Fruit fly (Drosophila melanogaster) whole organism, wandering third instar larva: Measurements from ENCODE around the gene CG31922.

Experiments
- CG32264 ChIP-seq: fragments of 200-800 bp; sonication (Bioruptor generic); optimal IDR thresholded peaks from 2 replicates; lab custom pipeline; 2016; ENCODE audit warnings: missing biosample characterization, missing genetic modification characterization
- CG9705 ChIP-seq: fragments of 200-800 bp; sonication (Bioruptor generic); optimal IDR thresholded peaks from 2 replicates; lab custom pipeline; 2018; ENCODE audit warnings: missing biosample characterization, mild to moderate bottlenecking, missing genetic modification characterization
- CrebA ChIP-seq: fragments of 200-800 bp; sonication (Bioruptor generic); optimal IDR thresholded peaks from 2 replicates; lab custom pipeline; 2016; ENCODE audit warnings: missing biosample characterization, mild to moderate bottlenecking, missing genetic modification characterization, borderline replicate concordance
- Dfd ChIP-seq: fragments of >200 bp; optimal IDR thresholded peaks from 2 replicates; lab custom pipeline; 2017; ENCODE audit warnings: missing biosample characterization, missing genetic modification characterization
- Dif ChIP-seq: fragments of 200-275, 200-300 bp; sonication (Bioruptor generic); optimal IDR thresholded peaks from 2 replicates; lab custom pipeline; 2018; ENCODE audit warnings: missing biosample characterization, missing genetic modification characterization; ENCODE audit not compliant: partially characterized antibody
- HLH106 ChIP-seq: fragments of 200-800 bp; optimal IDR thresholded peaks from 3 replicates; lab custom pipeline; 2019; ENCODE audit warnings: missing biosample characterization, mild to moderate bottlenecking, missing genetic modification characterization, moderate library complexity
- Hnf4 ChIP-seq: fragments of 200-800 bp; sonication (Bioruptor generic); optimal IDR thresholded peaks from 2 replicates; lab custom pipeline; 2016; ENCODE audit warnings: missing biosample characterization, mild to moderate bottlenecking, missing genetic modification characterization
- Hr83 ChIP-seq: fragments of 200-300 bp; sonication (Bioruptor generic); optimal IDR thresholded peaks from 2 replicates; lab custom pipeline; 2016; ENCODE audit warnings: missing biosample characterization, mild to moderate bottlenecking, missing genetic modification characterization, moderate library complexity; ENCODE audit not compliant: poor library complexity, severe bottlenecking
- Jra ChIP-seq: sonication (Bioruptor generic); optimal IDR thresholded peaks from 2 replicates; lab custom pipeline; 2016; ENCODE audit warnings: missing biosample characterization, missing genetic modification characterization
- Mio ChIP-seq: sonication (Bioruptor generic); optimal IDR thresholded peaks from 2 replicates; lab custom pipeline; 2016; ENCODE audit warnings: missing biosample characterization, missing genetic modification characterization
- Myc ChIP-seq: fragments of >200 bp; optimal IDR thresholded peaks from 2 replicates; lab custom pipeline; 2017
- N ChIP-seq: fragments of >200 bp; optimal IDR thresholded peaks from 2 replicates; lab custom pipeline; 2018; ENCODE audit warnings: missing biosample characterization, missing external identifiers, missing genetic modification characterization
- OdsH ChIP-seq: fragments of 200-800 bp; sonication (Bioruptor generic); optimal IDR thresholded peaks from 2 replicates; lab custom pipeline; 2016; ENCODE audit warnings: missing biosample characterization, mild to moderate bottlenecking, missing genetic modification characterization
- Rel ChIP-seq, 2 experiments: fragments of 200-800 bp; sonication (Bioruptor generic) in 1 of 2; optimal IDR thresholded peaks; 2 replicates in 1 of 2; 3 replicates in 1 of 2; lab custom pipeline; 2016 to 2019; ENCODE audit warnings: mild to moderate bottlenecking in 2 of 2, missing biosample characterization in 2 of 2, missing genetic modification characterization in 2 of 2, moderate library complexity in 1 of 2
- Sp1 ChIP-seq: fragments of 200-800 bp; sonication (Bioruptor generic); optimal IDR thresholded peaks from 3 replicates; lab custom pipeline; 2019; ENCODE audit warnings: missing biosample characterization, mild to moderate bottlenecking, missing genetic modification characterization, moderate library complexity
- br ChIP-seq: fragments of 200-800 bp; sonication (Bioruptor generic); optimal IDR thresholded peaks from 2 replicates; lab custom pipeline; 2016; ENCODE audit warnings: missing biosample characterization, missing genetic modification characterization
- dl ChIP-seq, 2 experiments: fragments of 175-275, 200-275 bp in 1 of 2; fragments of 200-275 bp in 1 of 2; sonication (Bioruptor generic); optimal IDR thresholded peaks; lab custom pipeline; 2018; ENCODE audit warnings: mild to moderate bottlenecking in 2 of 2, missing biosample characterization in 2 of 2, missing genetic modification characterization in 2 of 2, moderate library complexity in 2 of 2; ENCODE audit not compliant: partially characterized antibody in 2 of 2, insufficient read depth in 1 of 2
- dmrt93B ChIP-seq: fragments of 200-800 bp; sonication (Bioruptor generic); optimal IDR thresholded peaks from 2 replicates; lab custom pipeline; 2018; ENCODE audit warnings: missing biosample characterization, mild to moderate bottlenecking, missing genetic modification characterization
- ey ChIP-seq: fragments of 200-800 bp; sonication (Bioruptor generic); optimal IDR thresholded peaks from 2 replicates; lab custom pipeline; 2016; ENCODE audit warnings: missing biosample characterization, missing genetic modification characterization
- foxo ChIP-seq, 2 experiments: fragments of 200-800 bp; sonication (Bioruptor generic); optimal IDR thresholded peaks; 2 replicates in 1 of 2; 3 replicates in 1 of 2; lab custom pipeline; 2016 to 2017; ENCODE audit warnings: missing biosample characterization in 2 of 2, missing genetic modification characterization in 2 of 2
- fru ChIP-seq: fragments of 200-800 bp; sonication (Bioruptor generic); optimal IDR thresholded peaks from 3 replicates; lab custom pipeline; 2016; ENCODE audit warnings: missing biosample characterization, mild to moderate bottlenecking, missing genetic modification characterization
- h ChIP-seq: fragments of 200-800 bp; sonication (Bioruptor generic); optimal IDR thresholded peaks from 3 replicates; lab custom pipeline; 2016; ENCODE audit warnings: missing biosample characterization, mild to moderate bottlenecking, missing genetic modification characterization
- jim ChIP-seq: fragments of 175-275, 200-325 bp; sonication (Bioruptor generic); optimal IDR thresholded peaks from 2 replicates; lab custom pipeline; 2016; ENCODE audit warnings: missing biosample characterization, mild to moderate bottlenecking, missing genetic modification characterization
- lola ChIP-seq: fragments of >200 bp; optimal IDR thresholded peaks from 2 replicates; lab custom pipeline; 2017; ENCODE audit warnings: missing biosample characterization, missing genetic modification characterization
- psq ChIP-seq: fragments of 200-800 bp; sonication (Bioruptor generic); optimal IDR thresholded peaks from 3 replicates; lab custom pipeline; 2017; ENCODE audit warnings: missing biosample characterization, mild to moderate bottlenecking, missing genetic modification characterization, moderate library complexity
- rgr ChIP-seq: fragments of 200-800 bp; sonication (Bioruptor generic); optimal IDR thresholded peaks from 3 replicates; lab custom pipeline; 2016; ENCODE audit warnings: missing biosample characterization, mild to moderate bottlenecking, missing genetic modification characterization
- sage ChIP-seq: fragments of 200-800 bp; sonication (Bioruptor generic); optimal IDR thresholded peaks from 2 replicates; lab custom pipeline; 2016; ENCODE audit warnings: missing biosample characterization, mild to moderate bottlenecking, missing genetic modification characterization
- sv ChIP-seq: fragments of 200-800 bp; sonication (Bioruptor generic); optimal IDR thresholded peaks from 3 replicates; lab custom pipeline; 2016; ENCODE audit warnings: missing biosample characterization, missing genetic modification characterization
- tai ChIP-seq: sonication (Bioruptor generic); optimal IDR thresholded peaks from 2 replicates; lab custom pipeline; 2016; ENCODE audit warnings: missing biosample characterization, missing genetic modification characterization
- usp ChIP-seq: fragments of >200 bp; optimal IDR thresholded peaks from 2 replicates; lab custom pipeline; 2017; ENCODE audit warnings: missing biosample characterization, missing genetic modification characterization
- woc ChIP-seq: sonication (Bioruptor generic); optimal IDR thresholded peaks from 2 replicates; lab custom pipeline; 2016; ENCODE audit warnings: missing biosample characterization, mild to moderate bottlenecking, missing genetic modification characterization

The CG31922 gene

DNA sequence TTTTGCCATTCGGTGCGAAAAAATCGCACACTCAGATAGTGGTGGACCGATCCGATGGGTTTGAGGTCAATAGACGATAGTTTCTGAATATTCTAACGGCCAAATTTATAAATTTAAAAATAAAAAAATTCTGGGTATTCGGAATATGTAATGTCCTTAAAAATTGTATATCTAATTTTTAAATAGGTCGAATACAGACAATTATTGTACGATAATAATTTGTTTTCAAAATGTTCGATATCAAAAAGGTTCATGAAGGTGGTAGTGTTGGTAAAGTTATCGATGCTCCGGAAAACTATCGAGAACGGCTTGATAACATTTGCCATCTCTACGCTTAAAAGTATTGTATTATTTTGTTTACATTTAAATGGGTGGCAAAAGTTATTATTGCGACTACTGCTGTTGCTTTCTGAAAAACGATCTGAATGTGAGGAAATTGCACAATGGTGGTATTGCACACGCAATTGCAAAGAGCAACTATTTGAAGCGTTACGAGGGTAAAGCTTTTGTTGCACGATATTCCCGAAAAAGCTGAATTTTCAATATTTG, at the start of gene CG31922, which contains the start of gene Plap:
CG31922 (plus strand) TSS at position 315 of the 549 bp plus-strand sequence.
Plap (minus strand) TSS at position 499 of the 549 bp plus-strand sequence.
- TF ChIP-seq Dfd (GFP tag; lab: Kevin White, UChicago) (no peak), HLH106 (tag; lab: Kevin White, UChicago) (peak; percentile 81), psq (peak; percentile 69), Hr83 (peak; percentile 61), woc (peak; percentile 58), br (GFP tag; lab: Kevin White, UChicago) (peak; percentile 76), foxo (GFP tag; optimal IDR thresholded peaks at IDR 0.05; lab: Kevin White, UChicago) (peak; percentile 18 to 76), sage (GFP tag; lab: Kevin White, UChicago) (no peak), OdsH (GFP tag; lab: Kevin White, UChicago) (peak; percentile 73), Rel (GFP tag; optimal IDR thresholded peaks at IDR 0.05; lab: Kevin White, UChicago) (no peak), Rel (tag; optimal IDR thresholded peaks at IDR 0.05; lab: Kevin White, UChicago) (peak; percentile 97), usp (no peak), ey (GFP tag; lab: Kevin White, UChicago) (peak; percentile 67), rgr (GFP tag; lab: Kevin White, UChicago) (peak; percentile 80), Mio (GFP tag; lab: Kevin White, UChicago) (no peak), h (GFP tag; lab: Kevin White, UChicago) (peak; percentile 84), Myc (peak; percentile 63), Dif (GFP tag; lab: Kevin White, UChicago) (no peak), Sp1 (GFP tag; lab: Kevin White, UChicago) (peak; percentile 78), CG9705 (peak; percentile 63), sv (GFP tag; lab: Kevin White, UChicago) (peak; percentile 75), dmrt93B (GFP tag; lab: Kevin White, UChicago) (peak; percentile 63)
- TF ChIP-seq, all 38 proteins: peak for 16

DNA sequence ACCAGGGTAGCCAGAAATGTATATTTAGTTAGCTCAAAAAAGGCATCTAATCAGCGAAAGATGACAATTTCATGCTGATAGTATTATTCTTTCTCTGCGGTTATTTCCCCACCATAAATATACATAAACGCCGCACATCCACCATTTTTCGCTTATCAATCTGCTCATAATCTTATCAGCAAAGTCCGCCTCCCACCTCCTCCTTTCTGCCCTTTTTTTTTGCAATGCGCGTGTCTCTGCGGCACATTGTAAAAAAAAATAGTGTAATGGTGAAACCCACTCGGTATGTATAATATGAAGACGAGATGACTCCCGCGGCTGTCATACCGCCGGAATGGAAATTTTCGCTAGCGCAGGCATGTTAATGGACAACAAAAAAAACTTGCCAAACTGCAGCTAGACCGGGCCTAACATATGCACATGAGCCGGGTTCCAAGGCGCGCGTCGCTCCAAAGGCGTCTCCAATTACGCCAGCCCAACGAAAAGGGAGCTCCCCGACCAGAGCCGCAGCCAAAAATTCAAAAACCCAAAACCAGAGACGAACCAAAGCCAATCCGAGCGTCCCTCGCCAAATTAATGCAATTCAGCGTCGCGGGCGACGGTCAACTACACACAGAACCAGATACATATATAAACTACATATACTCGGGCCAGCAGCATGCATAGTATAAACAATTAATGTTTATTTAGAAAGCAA, 49.6 kb upstream of the CG31922 start:
- TF ChIP-seq OdsH (GFP tag; lab: Kevin White, UChicago): no peak
- no peak for TF ChIP-seq Rel (GFP tag; optimal IDR thresholded peaks at IDR 0.05; lab: Kevin White, UChicago)
- peak; percentile 73 for TF ChIP-seq Rel (tag; optimal IDR thresholded peaks at IDR 0.05; lab: Kevin White, UChicago)
- TF ChIP-seq rgr (GFP tag; lab: Kevin White, UChicago): no peak
- peak; percentile 81 for TF ChIP-seq h (GFP tag; lab: Kevin White, UChicago)
- no peak for TF ChIP-seq CrebA (GFP tag; lab: Kevin White, UChicago)
- no peak for TF ChIP-seq woc
- no peak for TF ChIP-seq ey (GFP tag; lab: Kevin White, UChicago)

DNA sequence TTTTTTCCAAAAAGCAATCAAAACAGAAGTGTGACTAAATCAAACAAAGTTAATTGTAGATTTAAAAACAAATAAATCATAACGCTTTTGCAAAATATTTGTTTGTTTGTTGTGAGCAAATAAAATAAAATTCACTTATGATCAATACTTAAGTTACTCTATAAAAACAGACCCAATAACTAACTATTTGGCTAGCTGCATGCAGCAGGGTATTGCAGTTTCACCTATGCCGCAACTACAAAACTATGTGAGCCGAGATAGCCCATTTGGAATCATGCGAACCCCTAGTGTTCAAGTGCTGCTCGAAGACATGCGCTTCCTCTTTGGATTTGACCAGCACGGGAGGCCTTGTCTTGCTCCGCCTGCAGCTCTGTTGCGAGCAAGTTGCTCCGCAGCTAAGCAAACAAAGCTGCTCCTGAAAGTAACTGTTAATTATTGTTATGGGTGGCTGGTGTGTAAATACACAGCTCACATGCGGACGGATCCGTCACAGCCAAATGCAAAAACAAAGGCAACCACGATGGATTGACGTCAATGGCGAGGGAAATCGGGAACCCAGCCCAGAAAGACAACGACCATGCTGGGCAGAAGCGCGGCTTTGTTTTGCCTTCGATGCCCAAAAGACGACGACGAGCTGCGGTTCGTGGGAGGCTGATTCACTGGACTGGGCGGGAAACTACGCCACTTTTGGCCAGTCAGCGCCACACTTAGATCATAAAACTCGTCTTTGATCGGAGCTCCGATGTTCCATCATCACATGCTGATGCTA, 47.9 kb upstream of the CG31922 start:
- TF ChIP-seq Dfd (GFP tag; lab: Kevin White, UChicago): no peak
- TF ChIP-seq Mio (GFP tag; lab: Kevin White, UChicago): no peak
- no peak for TF ChIP-seq Myc
- no peak for TF ChIP-seq jim (GFP tag; lab: Kevin White, UChicago)
- TF ChIP-seq CrebA (GFP tag; lab: Kevin White, UChicago): no peak
- TF ChIP-seq foxo (GFP tag; optimal IDR thresholded peaks at IDR 0.05; lab: Kevin White, UChicago): peak in 1 of 2 experiments; percentile 23
- no peak for TF ChIP-seq tai
- peak; percentile 58 for TF ChIP-seq h (GFP tag; lab: Kevin White, UChicago)
- peak; percentile 37 for TF ChIP-seq Jra (GFP tag; lab: Kevin White, UChicago)
- TF ChIP-seq Hr83: peak; percentile 91
- no peak for TF ChIP-seq usp
- TF ChIP-seq br (GFP tag; lab: Kevin White, UChicago): peak; percentile 30
- no peak for TF ChIP-seq lola (GFP tag; lab: Kevin White, UChicago)
- TF ChIP-seq rgr (GFP tag; lab: Kevin White, UChicago): peak; percentile 39
- TF ChIP-seq psq: no peak
- peak; percentile 37 for TF ChIP-seq fru (GFP tag; lab: Kevin White, UChicago)
- peak; percentile 44 for TF ChIP-seq OdsH (GFP tag; lab: Kevin White, UChicago)
- TF ChIP-seq Hnf4 (GFP tag; lab: Kevin White, UChicago): no peak
- no peak for TF ChIP-seq Rel (GFP tag; optimal IDR thresholded peaks at IDR 0.05; lab: Kevin White, UChicago)
- no peak for TF ChIP-seq Rel (tag; optimal IDR thresholded peaks at IDR 0.05; lab: Kevin White, UChicago)

DNA sequence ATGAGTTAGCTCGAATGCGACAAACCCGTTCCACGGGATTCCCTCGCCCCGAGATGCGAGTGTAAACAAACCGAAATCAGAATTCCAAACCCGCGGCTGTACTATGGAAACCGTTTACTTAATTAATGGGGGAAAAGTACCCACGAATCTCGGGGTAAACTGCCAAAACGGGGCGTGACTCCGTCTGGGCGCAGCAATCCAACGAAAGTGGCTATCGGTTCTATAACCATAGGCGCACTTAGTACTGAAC, 47.3 kb upstream of the CG31922 start:
- TF ChIP-seq dmrt93B (GFP tag; lab: Kevin White, UChicago) (no peak), fru (GFP tag; lab: Kevin White, UChicago) (no peak), CG32264 (GFP tag; lab: Kevin White, UChicago) (no peak), psq (no peak), dl (GFP tag; optimal IDR thresholded peaks at IDR 0.05; lab: Kevin White, UChicago; ENCODE audit: insufficient read depth in 1 of 2, partially characterized antibody in 2 of 2) (no peak), Sp1 (GFP tag; lab: Kevin White, UChicago) (no peak), N (GFP tag; lab: Kevin White, UChicago) (no peak), Hnf4 (GFP tag; lab: Kevin White, UChicago) (no peak), Rel (GFP tag; optimal IDR thresholded peaks at IDR 0.05; lab: Kevin White, UChicago) (no peak), Rel (tag; optimal IDR thresholded peaks at IDR 0.05; lab: Kevin White, UChicago) (peak; percentile 75)
- TF ChIP-seq, all 38 proteins: peak for 1
